Worm (Caenorhabditis elegans): ENCODE data around the gene F41E6.1.

DNA sequence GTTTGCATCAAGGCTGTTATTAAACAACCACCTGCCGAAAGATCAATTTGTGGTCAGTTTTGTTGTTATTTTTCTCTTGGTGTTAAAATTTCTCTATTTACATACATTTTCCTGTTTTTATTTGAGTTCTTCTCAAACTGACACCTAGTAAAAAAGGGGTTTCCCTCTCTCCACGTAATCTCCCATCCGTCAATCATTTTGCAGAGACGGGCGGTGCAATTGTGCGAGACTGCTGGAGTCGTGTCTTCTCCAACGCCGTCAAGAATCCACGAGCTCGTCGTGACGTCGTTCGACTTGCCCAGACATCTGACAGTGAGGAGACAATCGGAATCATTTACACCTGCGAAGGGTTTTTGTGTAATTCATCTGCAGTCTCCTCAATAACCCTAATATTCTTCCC is 4.0 kb downstream of the F41E6.1 start:
- TF ChIP-seq ama-1 (optimal IDR thresholded peaks at IDR 0.05) (no peak), sea-1 (GFP tag; conservative IDR thresholded peaks at IDR 0.05) (no peak), aly-1 (tag; optimal IDR thresholded peaks at IDR 0.05) (no peak), tbx-37 (GFP tag; conservative IDR thresholded peaks at IDR 0.05) (no peak), hnd-1 (tag; optimal IDR thresholded peaks at IDR 0.05) (no peak), tbx-11 (GFP tag; IDR thresholded peaks at IDR 0.05) (no peak), flt-1 (GFP tag; IDR thresholded peaks at IDR 0.05) (no peak), pes-1 (GFP tag; IDR thresholded peaks at IDR 0.05) (no peak), ets-7 (tag; optimal IDR thresholded peaks at IDR 0.05) (no peak)
